Worm (Caenorhabditis elegans): Measurements from ENCODE around the gene pig-1.

The pig-1 gene

DNA sequence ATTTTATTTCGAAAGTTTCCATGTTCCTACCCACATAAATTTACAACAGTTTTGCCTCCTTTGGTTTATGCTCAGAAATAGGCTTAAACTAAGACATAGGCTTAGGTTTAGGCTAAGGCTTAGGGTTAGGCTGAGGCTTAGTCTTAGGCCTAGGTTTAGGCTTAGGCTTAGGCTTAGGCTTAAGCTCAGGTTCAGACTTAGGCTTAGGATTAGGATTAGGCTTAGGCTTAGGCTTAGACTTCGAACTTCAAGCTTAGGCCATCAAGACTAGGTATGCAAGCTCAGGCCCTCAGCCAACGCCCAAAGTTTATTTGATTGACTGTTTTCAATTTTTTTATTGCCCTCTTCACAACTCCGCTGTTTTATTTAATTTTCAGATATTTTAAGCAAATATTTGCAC is 26.6 kb upstream of the pig-1 start:
- TF ChIP-seq nhr-25 (tag; optimal IDR thresholded peaks at IDR 0.05) (no peak), unc-39 (tag; optimal IDR thresholded peaks at IDR 0.05) (no peak), C34F6.9 (tag; optimal IDR thresholded peaks at IDR 0.05) (no peak), R02D3.7 (tag; optimal IDR thresholded peaks at IDR 0.05) (no peak), blmp-1 (tag; optimal IDR thresholded peaks at IDR 0.05; ENCODE audit: insufficient read depth) (no peak), nhr-6 (tag; optimal IDR thresholded peaks at IDR 0.05) (no peak), ztf-4 (tag; optimal IDR thresholded peaks at IDR 0.05) (no peak), nhr-11 (tag; optimal IDR thresholded peaks at IDR 0.05) (no peak), snpc-4 (tag; optimal IDR thresholded peaks at IDR 0.05) (no peak), elt-3 (tag; optimal IDR thresholded peaks at IDR 0.05) (no peak), sma-9 (GFP tag; optimal IDR thresholded peaks at IDR 0.05) (no peak), sma-9 (tag; optimal IDR thresholded peaks at IDR 0.05) (no peak), sem-4 (tag; optimal IDR thresholded peaks at IDR 0.05) (no peak), sma-3 (GFP tag; optimal IDR thresholded peaks at IDR 0.05) (no peak), mab-5 (tag; optimal IDR thresholded peaks at IDR 0.05) (no peak), skn-1 (tag; optimal IDR thresholded peaks at IDR 0.05) (no peak), nhr-23 (tag; optimal IDR thresholded peaks at IDR 0.05) (no peak), mdl-1 (tag; optimal IDR thresholded peaks at IDR 0.05) (no peak)

DNA sequence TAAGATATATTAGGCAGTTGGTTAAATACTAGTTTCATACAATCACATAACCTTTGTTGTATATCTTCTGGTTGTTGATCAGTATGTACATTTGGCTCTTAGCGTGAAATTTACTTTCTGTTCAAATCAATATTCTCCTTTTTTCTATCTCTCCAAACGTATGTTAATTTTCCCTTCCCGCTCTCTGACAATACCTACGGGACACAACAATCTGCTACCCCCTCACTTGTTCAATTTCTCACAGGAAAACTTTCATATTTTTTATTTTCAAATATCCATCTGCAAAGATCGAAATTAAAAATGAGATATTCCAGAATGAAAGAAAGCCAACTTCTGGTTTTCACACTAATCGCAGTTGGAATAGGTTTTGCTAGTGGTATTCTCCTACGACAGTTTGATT is 12.6 kb upstream of the pig-1 start, which contains the start of gene glt-7:
TSS of gene glt-7 (plus strand) at position 301 of the 400 bp plus-strand sequence.
- TF ChIP-seq unc-39 (tag; optimal IDR thresholded peaks at IDR 0.05) (no peak), zag-1 (tag; optimal IDR thresholded peaks at IDR 0.05) (no peak), ama-1 (optimal IDR thresholded peaks at IDR 0.05) (no peak), snpc-4 (tag; optimal IDR thresholded peaks at IDR 0.05) (no peak), nhr-10 (tag; optimal IDR thresholded peaks at IDR 0.05) (no peak), nhr-237 (tag; optimal IDR thresholded peaks at IDR 0.05) (no peak), sem-4 (tag; optimal IDR thresholded peaks at IDR 0.05) (no peak), egl-27 (tag; optimal IDR thresholded peaks at IDR 0.05) (no peak), nhr-12 (tag; optimal IDR thresholded peaks at IDR 0.05) (no peak), blmp-1 (tag; optimal IDR thresholded peaks at IDR 0.05; ENCODE audit: insufficient read depth) (no peak), mdl-1 (tag; optimal IDR thresholded peaks at IDR 0.05) (no peak), mbf-1 (tag; optimal IDR thresholded peaks at IDR 0.05) (no peak), nhr-6 (tag; optimal IDR thresholded peaks at IDR 0.05) (no peak), lin-13 (GFP tag; optimal IDR thresholded peaks at IDR 0.05) (no peak), ZK546.5 (tag; optimal IDR thresholded peaks at IDR 0.05) (no peak), ceh-16 (tag; optimal IDR thresholded peaks at IDR 0.05) (no peak), alr-1 (tag; optimal IDR thresholded peaks at IDR 0.05) (no peak)

- TF ChIP-seq blmp-1 (tag; optimal IDR thresholded peaks at IDR 0.05; ENCODE audit: insufficient read depth) (no peak), sma-9 (GFP tag; optimal IDR thresholded peaks at IDR 0.05) (no peak), sma-9 (tag; optimal IDR thresholded peaks at IDR 0.05) (no peak), unc-39 (tag; optimal IDR thresholded peaks at IDR 0.05) (no peak), ztf-11 (tag; optimal IDR thresholded peaks at IDR 0.05) (no peak), skn-1 (tag; optimal IDR thresholded peaks at IDR 0.05) (no peak), zag-1 (tag; optimal IDR thresholded peaks at IDR 0.05) (no peak), unc-55 (GFP tag; optimal IDR thresholded peaks at IDR 0.05) (no peak), lin-13 (GFP tag; optimal IDR thresholded peaks at IDR 0.05) (no peak), lsy-2 (tag; optimal IDR thresholded peaks at IDR 0.05) (no peak), sma-3 (GFP tag; optimal IDR thresholded peaks at IDR 0.05) (no peak), mbf-1 (tag; optimal IDR thresholded peaks at IDR 0.05) (no peak), elt-3 (tag; optimal IDR thresholded peaks at IDR 0.05) (no peak), ZK546.5 (tag; optimal IDR thresholded peaks at IDR 0.05) (no peak), gmeb-1 (tag; optimal IDR thresholded peaks at IDR 0.05) (no peak)
Measured at ce11 chrIV:524352-524751, 5.1 kb upstream of the pig-1 start, which contains the start of gene W03G1.2. W03G1.2 (plus strand) TSS chrIV:524652.

DNA sequence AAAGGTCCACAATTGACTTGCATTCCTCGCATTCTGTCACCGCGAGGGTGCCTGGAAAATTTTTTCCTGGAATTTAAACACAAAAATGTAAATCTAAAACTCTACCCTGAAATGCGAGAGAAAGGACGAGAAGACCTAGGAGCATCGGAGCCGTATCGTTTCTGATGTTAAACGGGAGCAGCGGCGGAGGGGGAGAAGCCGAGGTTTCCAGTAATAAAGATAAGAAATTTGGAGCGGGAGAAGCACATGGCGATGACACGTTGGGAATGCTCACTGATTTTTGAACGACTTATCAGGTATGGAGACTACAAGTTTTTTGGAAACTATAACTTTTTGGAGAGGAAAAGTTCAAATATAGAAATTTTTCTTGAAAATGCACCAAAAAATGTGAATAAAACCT is 4.3 kb upstream of the pig-1 start, which contains the start of gene asm-3:
TSS of gene asm-3 (minus strand) at position 215 of the 400 bp plus-strand sequence.
- TF ChIP-seq crh-2 (tag; optimal IDR thresholded peaks at IDR 0.05) (no peak), fos-1 (tag; optimal IDR thresholded peaks at IDR 0.05) (peak; percentile 59), unc-55 (GFP tag; optimal IDR thresholded peaks at IDR 0.05) (no peak)

- TF ChIP-seq snpc-4 (tag; optimal IDR thresholded peaks at IDR 0.05): no peak
Measured at ce11 chrIV:522566-522965, 3.3 kb upstream of the pig-1 start.

Data from whole organism, L2 larva.